Worm (Caenorhabditis elegans) whole organism, L1 larva: ENCODE measurements around the gene ndub-6.

Experiments
- aly-2 ChIP-seq: fragments of 150-350 bp; optimal IDR thresholded peaks from 2 replicates; lab custom pipeline; 2014; ENCODE audit warnings: missing biosample characterization, missing genetic modification characterization
- ceh-82 ChIP-seq, 3 experiments: fragments of 150-350 bp in 1 of 3; sonication (generic microtip) in 2 of 3; optimal IDR thresholded peaks; 2 replicates each; lab custom pipeline; 2014 to 2017; ENCODE audit warnings: missing biosample characterization in 3 of 3, missing genetic modification characterization in 3 of 3
- dpl-1 ChIP-seq, 3 experiments: fragments of 150-350 bp in 2 of 3; sonication (generic microtip) in 1 of 3; optimal IDR thresholded peaks; 2 replicates each; lab custom pipeline; 2014 to 2017; ENCODE audit warnings: missing biosample characterization in 3 of 3, missing genetic modification characterization in 3 of 3, missing genetic modification reagents in 3 of 3
- fkh-10 ChIP-seq: sonication (generic microtip); optimal IDR thresholded peaks from 2 replicates; lab custom pipeline; 2017; ENCODE audit warnings: missing biosample characterization, missing genetic modification reagents, missing genetic modification characterization
- mdl-1 ChIP-seq, 2 experiments: fragments of 150-350 bp; optimal IDR thresholded peaks; 2 replicates each; lab custom pipeline; 2014 to 2017; ENCODE audit warnings: missing biosample characterization in 2 of 2, missing genetic modification characterization in 2 of 2, inconsistent platforms in 1 of 2
- nhr-11 ChIP-seq: fragments of 150-350 bp; optimal IDR thresholded peaks from 2 replicates; lab custom pipeline; 2014; ENCODE audit warnings: missing biosample characterization, missing genetic modification characterization
- nhr-47 ChIP-seq: sonication (generic microtip); optimal IDR thresholded peaks from 2 replicates; lab custom pipeline; 2016; ENCODE audit warnings: mild to moderate bottlenecking, missing genetic modification characterization, moderate library complexity, missing compliant biosample characterization
- rnt-1 ChIP-seq: sonication (generic microtip); optimal IDR thresholded peaks from 2 replicates; lab custom pipeline; 2016; ENCODE audit warnings: mild to moderate bottlenecking, missing genetic modification characterization, moderate library complexity, missing compliant biosample characterization
- zip-4 ChIP-seq: fragments of 200-800 bp; sonication (Bioruptor generic); optimal IDR thresholded peaks from 2 replicates; lab custom pipeline; 2018; ENCODE audit warnings: mild to moderate bottlenecking, missing genetic modification characterization, moderate library complexity, missing compliant biosample characterization

- TF ChIP-seq mdl-1 (tag; optimal IDR thresholded peaks at IDR 0.05; lab: Kevin White, UChicago): no peak
- no peak for TF ChIP-seq aly-2 (tag; lab: Kevin White, UChicago)
- no peak for TF ChIP-seq zip-4 (GFP tag; lab: Kevin White, UChicago)
- no peak for TF ChIP-seq nhr-47 (tag; lab: Kevin White, UChicago)
- peak in 1 of 3 experiments; percentile 20 for TF ChIP-seq dpl-1 (GFP tag; optimal IDR thresholded peaks at IDR 0.05; lab: Kevin White, UChicago)
- TF ChIP-seq ceh-82 (tag; optimal IDR thresholded peaks at IDR 0.05; lab: Kevin White, UChicago): no peak
- no peak for TF ChIP-seq nhr-11
- TF ChIP-seq rnt-1 (tag; lab: Kevin White, UChicago): no peak
- TF ChIP-seq fkh-10 (GFP tag; lab: Kevin White, UChicago): no peak
Observed at ce11 chrIV:11656144-11656780, 4.1 kb downstream of the ndub-6 start, which contains the start of gene ZK809.5.
